Worm (Caenorhabditis elegans) whole organism, L1 larva: Measurements from ENCODE around the gene nhr-28.

ENCODE experiments used
- ama-1 ChIP-seq: fragments of 150-350 bp; optimal IDR thresholded peaks from 2 replicates; lab custom pipeline; 2014
- ces-1 ChIP-seq: fragments of 150-350 bp; optimal IDR thresholded peaks from 2 replicates; lab custom pipeline; 2014; ENCODE audit warnings: missing biosample characterization, missing genetic modification reagents, missing genetic modification characterization
- egl-13 ChIP-seq: sonication (generic microtip); optimal IDR thresholded peaks from 2 replicates; lab custom pipeline; 2016; ENCODE audit warnings: missing genotype, missing genetic modification reagents, missing genetic modification characterization, missing compliant biosample characterization
- fos-1 ChIP-seq: fragments of 150-350 bp; optimal IDR thresholded peaks from 2 replicates; lab custom pipeline; 2014; ENCODE audit warnings: missing biosample characterization, missing genetic modification characterization
- jun-1 ChIP-seq: fragments of 150-350 bp; optimal IDR thresholded peaks from 2 replicates; lab custom pipeline; 2014; ENCODE audit warnings: missing biosample characterization, missing genetic modification reagents, missing genetic modification characterization
- mep-1 ChIP-seq: fragments of 150-350 bp; optimal IDR thresholded peaks from 2 replicates; lab custom pipeline; 2014; ENCODE audit warnings: missing biosample characterization, missing genetic modification characterization
- nhr-12 ChIP-seq: sonication (generic microtip); optimal IDR thresholded peaks from 2 replicates; lab custom pipeline; 2017; ENCODE audit warnings: missing biosample characterization, missing genetic modification characterization
- skn-1 ChIP-seq: fragments of 150-350 bp; optimal IDR thresholded peaks from 2 replicates; lab custom pipeline; 2014; ENCODE audit warnings: missing biosample characterization, missing genetic modification characterization
- snpc-4 ChIP-seq: fragments of 150-350 bp; optimal IDR thresholded peaks from 2 replicates; lab custom pipeline; 2014; ENCODE audit warnings: missing biosample characterization, missing genetic modification characterization

ce11 chrX:16389973-16390372 is 35.2 kb downstream of the nhr-28 start:
- TF ChIP-seq fos-1 (no peak), jun-1 (no peak), ama-1 (lab: Kevin White, UChicago) (no peak), nhr-12 (tag; lab: Kevin White, UChicago) (no peak), mep-1 (tag; lab: Kevin White, UChicago) (no peak), snpc-4 (no peak), ces-1 (GFP tag; lab: Kevin White, UChicago) (no peak), egl-13 (tag; lab: Kevin White, UChicago) (no peak), skn-1 (tag; lab: Kevin White, UChicago) (no peak)
